Worm (Caenorhabditis elegans) whole organism, L3 larva: Measurements from ENCODE around the gene T01G6.1.

Source experiments
- ZK546.5 ChIP-seq: sonication (generic microtip); optimal IDR thresholded peaks from 2 replicates; lab custom pipeline; 2017; ENCODE audit warnings: missing biosample characterization, missing genetic modification characterization
- ama-1 ChIP-seq: fragments of 150-350 bp; optimal IDR thresholded peaks from 2 replicates; lab custom pipeline; 2018
- ceh-28 ChIP-seq: fragments of 150-350 bp; optimal IDR thresholded peaks from 2 replicates; lab custom pipeline; 2014; ENCODE audit warnings: missing biosample characterization, missing genetic modification reagents, missing genetic modification characterization
- daf-12 ChIP-seq: fragments of 150-350 bp; optimal IDR thresholded peaks from 2 replicates; lab custom pipeline; 2014; ENCODE audit warnings: missing biosample characterization, missing genetic modification reagents, missing genetic modification characterization
- hmg-11 ChIP-seq: sonication (generic microtip); optimal IDR thresholded peaks from 2 replicates; lab custom pipeline; 2016; ENCODE audit warnings: missing genetic modification characterization, missing compliant biosample characterization
- nhr-76 ChIP-seq: fragments of 150-350 bp; sonication (generic microtip); optimal IDR thresholded peaks from 5 replicates; lab custom pipeline; 2014; ENCODE audit warnings: missing biosample characterization, missing genetic modification characterization
- snpc-4 ChIP-seq: fragments of 150-350 bp; optimal IDR thresholded peaks from 2 replicates; lab custom pipeline; 2014; ENCODE audit warnings: missing biosample characterization, missing genetic modification characterization

- TF ChIP-seq nhr-76 (tag; lab: Kevin White, UChicago) (no peak), hmg-11 (tag; lab: Kevin White, UChicago) (no peak), ZK546.5 (no peak), ama-1 (lab: Kevin White, UChicago) (no peak), snpc-4 (tag; lab: Kevin White, UChicago) (no peak), daf-12 (tag; lab: Kevin White, UChicago) (no peak), ceh-28 (tag; lab: Kevin White, UChicago) (no peak)
These were observed 47.8 kb upstream of the T01G6.1 start, which contains the start of gene M02H5.8 for ce11 chrV:449685-450084.
